Fruit fly (Drosophila melanogaster) whole organism, adult: ENCODE results near the gene Csas.

ENCODE experiments used
- CG11617 ChIP-seq: fragments of 200-800 bp; sonication (Bioruptor generic); optimal IDR thresholded peaks from 2 replicates; lab custom pipeline; 2017; ENCODE audit warnings: mild to moderate bottlenecking, missing biosample characterization, missing genetic modification reagents, missing genetic modification characterization
- CG12768 ChIP-seq: fragments of 200-800 bp; sonication (Bioruptor generic); optimal IDR thresholded peaks from 2 replicates; lab custom pipeline; 2017; ENCODE audit warnings: missing biosample characterization, missing genetic modification characterization, mild to moderate bottlenecking, moderate library complexity, missing genetic modification reagents
- CG14711 ChIP-seq: fragments of 200-800 bp; sonication (Bioruptor generic); optimal IDR thresholded peaks from 2 replicates; lab custom pipeline; 2018; ENCODE audit warnings: missing biosample characterization, mild to moderate bottlenecking, missing genetic modification characterization, moderate library complexity
- CG1620 ChIP-seq: fragments of 200-800 bp; sonication (Bioruptor generic); optimal IDR thresholded peaks from 2 replicates; lab custom pipeline; 2016; ENCODE audit warnings: missing biosample characterization, missing genetic modification characterization
- CG33017 ChIP-seq: fragments of 200-800 bp; sonication (Bioruptor generic); optimal IDR thresholded peaks from 2 replicates; lab custom pipeline; 2018; ENCODE audit warnings: missing biosample characterization, mild to moderate bottlenecking, missing genetic modification characterization, moderate library complexity
- CG5204 ChIP-seq: fragments of 200-800 bp; sonication (Bioruptor generic); optimal IDR thresholded peaks from 2 replicates; lab custom pipeline; 2016; ENCODE audit warnings: missing biosample characterization, missing genetic modification characterization
- CG7045 ChIP-seq: fragments of 200-800 bp; sonication (Bioruptor generic); optimal IDR thresholded peaks from 2 replicates; lab custom pipeline; 2017; ENCODE audit warnings: missing biosample characterization, mild to moderate bottlenecking, missing genetic modification characterization
- CG7101 ChIP-seq: fragments of 200-800 bp; sonication (Bioruptor generic); optimal IDR thresholded peaks from 2 replicates; lab custom pipeline; 2018; ENCODE audit warnings: missing biosample characterization, mild to moderate bottlenecking, missing genetic modification characterization, moderate library complexity
- Clk ChIP-seq: fragments of 200-800 bp; sonication (Bioruptor generic); optimal IDR thresholded peaks from 2 replicates; lab custom pipeline; 2017; ENCODE audit warnings: missing biosample characterization, missing genetic modification characterization
- Crg-1 ChIP-seq: fragments of 200-800 bp; sonication (Bioruptor generic); optimal IDR thresholded peaks from 2 replicates; lab custom pipeline; 2016; ENCODE audit warnings: missing biosample characterization, missing genetic modification characterization
- Mnt ChIP-seq: fragments of 200-800 bp; sonication (Bioruptor generic); optimal IDR thresholded peaks from 2 replicates; lab custom pipeline; 2016; ENCODE audit warnings: missing biosample characterization, mild to moderate bottlenecking, missing genetic modification characterization
- bab1 ChIP-seq: fragments of 200-800 bp; sonication (Bioruptor generic); optimal IDR thresholded peaks from 3 replicates; lab custom pipeline; 2019; ENCODE audit warnings: missing biosample characterization, mild to moderate bottlenecking, missing genetic modification characterization, moderate library complexity
- cic ChIP-seq: fragments of 200-800 bp; sonication (Bioruptor generic); optimal IDR thresholded peaks from 2 replicates; lab custom pipeline; 2017; ENCODE audit warnings: missing biosample characterization, mild to moderate bottlenecking, missing genetic modification characterization, moderate library complexity
- cnc ChIP-seq, 2 experiments: fragments of >200 bp; optimal IDR thresholded peaks; 2 replicates each; lab custom pipeline; 2017
- kay ChIP-seq: fragments of 200-800 bp; sonication (Bioruptor generic); peaks from one replicate; lab custom pipeline; 2016; ENCODE audit warnings: missing biosample characterization, missing genetic modification characterization, borderline replicate concordance
- ovo ChIP-seq: fragments of 200-800 bp; sonication (Bioruptor generic); optimal IDR thresholded peaks from 2 replicates; lab custom pipeline; 2016; ENCODE audit warnings: missing biosample characterization, missing genetic modification characterization
- pad ChIP-seq: fragments of 200-800 bp; sonication (Bioruptor generic); optimal IDR thresholded peaks from 3 replicates; lab custom pipeline; 2017; ENCODE audit warnings: missing biosample characterization, missing genetic modification characterization, mild to moderate bottlenecking, moderate library complexity, missing genetic modification reagents
- tj ChIP-seq: fragments of 200-800 bp; sonication (Bioruptor generic); optimal IDR thresholded peaks from 3 replicates; lab custom pipeline; 2017; ENCODE audit warnings: missing biosample characterization, mild to moderate bottlenecking, missing genetic modification characterization, moderate library complexity
- toe ChIP-seq: fragments of 200-800 bp; sonication (Bioruptor generic); optimal IDR thresholded peaks from 2 replicates; lab custom pipeline; 2016; ENCODE audit warnings: missing biosample characterization, missing genetic modification characterization

Gene Csas

dm6 chr3L:19988891-19989290, at the start of gene Csas:
Gene Csas (minus strand): TSS chr3L:19988991.
- TF ChIP-seq Clk (GFP tag; lab: Kevin White, UChicago) = no peak
- no peak for TF ChIP-seq Mnt (GFP tag; lab: Kevin White, UChicago)
- TF ChIP-seq toe (GFP tag; lab: Kevin White, UChicago) = no peak
- TF ChIP-seq pad (GFP tag; lab: Kevin White, UChicago) = no peak
- TF ChIP-seq CG7045 (GFP tag; lab: Kevin White, UChicago) = no peak
- TF ChIP-seq Crg-1 (GFP tag; lab: Kevin White, UChicago) = no peak
- TF ChIP-seq kay (GFP tag; lab: Kevin White, UChicago) = peak; percentile 0
- TF ChIP-seq bab1 (GFP tag; lab: Kevin White, UChicago) = peak; percentile 26
- peak; percentile 24 for TF ChIP-seq CG7101 (tag; lab: Kevin White, UChicago)
- no peak for TF ChIP-seq CG14711
- TF ChIP-seq CG1620 (GFP tag; lab: Kevin White, UChicago) = no peak
- TF ChIP-seq ovo (GFP tag; lab: Kevin White, UChicago) = no peak

dm6 chr3L:20036610-20037009, 47.8 kb upstream of the Csas start:
- TF ChIP-seq CG11617 (GFP tag; lab: Kevin White, UChicago) (no peak), bab1 (GFP tag; lab: Kevin White, UChicago) (no peak), CG5204 (GFP tag; lab: Kevin White, UChicago) (no peak), CG12768 (GFP tag; lab: Kevin White, UChicago) (no peak), CG33017 (tag; lab: Kevin White, UChicago) (no peak), ovo (GFP tag; lab: Kevin White, UChicago) (no peak), CG7045 (GFP tag; lab: Kevin White, UChicago) (no peak), cnc (optimal IDR thresholded peaks at IDR 0.05; lab: Kevin White, UChicago) (no peak), toe (GFP tag; lab: Kevin White, UChicago) (no peak), tj (GFP tag; lab: Kevin White, UChicago) (no peak), cic (no peak), Mnt (GFP tag; lab: Kevin White, UChicago) (no peak), pad (GFP tag; lab: Kevin White, UChicago) (no peak), Clk (GFP tag; lab: Kevin White, UChicago) (no peak), CG14711 (no peak)

- TF ChIP-seq CG14711 (no peak), CG1620 (GFP tag; lab: Kevin White, UChicago) (no peak), Clk (GFP tag; lab: Kevin White, UChicago) (no peak), bab1 (GFP tag; lab: Kevin White, UChicago) (peak; percentile 27), CG7045 (GFP tag; lab: Kevin White, UChicago) (no peak)
These were observed 40.0 kb upstream of the Csas start, which contains the start of gene Lamtor1 for dm6 chr3L:20028753-20029152. Gene Lamtor1 (minus strand): TSS chr3L:20029020.

dm6 chr3L:20027735-20028134, 38.9 kb upstream of the Csas start, which contains the start of gene CG14183:
Gene CG14183 (minus strand): TSS chr3L:20027835.
- TF ChIP-seq Clk (GFP tag; lab: Kevin White, UChicago) (no peak), CG12768 (GFP tag; lab: Kevin White, UChicago) (no peak), kay (GFP tag; lab: Kevin White, UChicago) (no peak), bab1 (GFP tag; lab: Kevin White, UChicago) (no peak)

dm6 chr3L:20006269-20007265, 17.8 kb upstream of the Csas start:
- TF ChIP-seq bab1 (GFP tag; lab: Kevin White, UChicago) (peak; percentile 32), CG7101 (tag; lab: Kevin White, UChicago) (no peak), CG14711 (no peak), tj (GFP tag; lab: Kevin White, UChicago) (peak; percentile 14)

- TF ChIP-seq CG33017 (tag; lab: Kevin White, UChicago) = no peak
- no peak for TF ChIP-seq CG5204 (GFP tag; lab: Kevin White, UChicago)
- TF ChIP-seq bab1 (GFP tag; lab: Kevin White, UChicago) = no peak
- no peak for TF ChIP-seq Mnt (GFP tag; lab: Kevin White, UChicago)
- TF ChIP-seq pad (GFP tag; lab: Kevin White, UChicago) = peak; percentile 79
- TF ChIP-seq CG7101 (tag; lab: Kevin White, UChicago) = no peak
These were observed 16.4 kb upstream of the Csas start, which contains the start of gene kug for dm6 chr3L:20005033-20005782. Gene kug (plus strand): TSS chr3L:20005301.
